Worm (Caenorhabditis elegans): ENCODE results near the gene rnh-1.0.

rnh-1.0 gene

DNA sequence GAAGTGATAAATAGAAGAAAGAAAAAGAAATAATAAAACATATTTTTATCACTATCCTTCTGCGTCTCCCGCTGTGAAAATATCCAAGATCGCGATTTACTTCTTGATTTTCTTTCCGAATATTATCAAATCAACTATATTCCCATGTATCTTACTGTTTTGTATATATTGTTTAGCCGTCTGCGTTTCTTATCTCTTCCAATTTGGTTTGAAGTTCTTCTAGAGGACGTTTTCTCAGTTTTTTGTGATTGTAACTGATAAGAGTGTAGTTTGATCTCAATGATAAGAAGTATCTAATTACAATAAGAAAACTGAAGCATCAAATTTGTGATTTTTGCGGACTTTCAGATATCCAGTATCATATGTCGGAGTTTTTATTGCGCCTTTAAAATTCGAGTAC is 34.4 kb upstream of the rnh-1.0 start:
- peak; percentile 96 for TF ChIP-seq elt-2 (tag; optimal IDR thresholded peaks at IDR 0.05)
- no peak for TF ChIP-seq sox-4 (tag; optimal IDR thresholded peaks at IDR 0.05)
- TF ChIP-seq ama-1 (optimal IDR thresholded peaks at IDR 0.05): no peak

ce11 chrII:4966576-4966975 is 28.6 kb upstream of the rnh-1.0 start:
- TF ChIP-seq Y22D7AL.16 (tag; optimal IDR thresholded peaks at IDR 0.05): no peak
- TF ChIP-seq ahr-1 (tag; optimal IDR thresholded peaks at IDR 0.05): no peak
- TF ChIP-seq elt-2 (tag; optimal IDR thresholded peaks at IDR 0.05): peak; percentile 99
- TF ChIP-seq che-1 (tag; optimal IDR thresholded peaks at IDR 0.05): no peak

DNA sequence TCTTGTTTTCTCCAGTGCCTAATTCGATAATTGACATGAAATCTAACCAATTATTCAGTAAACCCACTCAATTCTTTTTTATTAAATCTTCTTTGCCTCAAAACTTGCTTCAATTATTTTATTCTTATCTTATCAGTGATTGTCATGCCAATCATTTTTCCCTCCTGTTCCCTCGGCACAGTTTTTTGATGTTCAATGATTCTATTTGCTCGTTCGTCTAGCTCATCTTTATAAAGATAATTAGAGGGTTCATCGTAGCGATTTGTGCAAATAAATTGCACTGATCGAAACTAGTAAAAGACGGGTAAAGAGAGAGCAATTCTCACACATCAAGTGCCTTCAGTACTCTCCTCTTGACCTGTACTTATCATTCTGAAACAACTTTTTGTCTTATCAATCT is 27.5 kb upstream of the rnh-1.0 start:
- TF ChIP-seq fkh-6 (tag; optimal IDR thresholded peaks at IDR 0.05) (no peak), sox-2 (GFP tag; IDR thresholded peaks at IDR 0.05) (no peak), elt-2 (tag; optimal IDR thresholded peaks at IDR 0.05) (peak; percentile 93), K02D7.2 (tag; optimal IDR thresholded peaks at IDR 0.05) (no peak)

ce11 chrII:4968863-4969262 is 26.3 kb upstream of the rnh-1.0 start, which contains the start of gene shc-2:
Gene shc-2 (plus strand): TSS chrII:4969163.
- TF ChIP-seq pqm-1 (tag; optimal IDR thresholded peaks at IDR 0.05) (no peak), sox-2 (GFP tag; IDR thresholded peaks at IDR 0.05) (no peak), elt-2 (tag; optimal IDR thresholded peaks at IDR 0.05) (no peak), rnt-1 (tag; optimal IDR thresholded peaks at IDR 0.05) (no peak), unc-3 (GFP tag; conservative IDR thresholded peaks at IDR 0.05) (no peak), unc-3 (tag; optimal IDR thresholded peaks at IDR 0.05) (no peak), pag-3 (tag; optimal IDR thresholded peaks at IDR 0.05; ENCODE audit: borderline replicate concordance) (no peak), dve-1 (tag; optimal IDR thresholded peaks at IDR 0.05) (no peak), fax-1 (tag; optimal IDR thresholded peaks at IDR 0.05) (no peak), pros-1 (tag; optimal IDR thresholded peaks at IDR 0.05) (no peak), hlh-13 (GFP tag; optimal IDR thresholded peaks at IDR 0.05) (no peak)

- TF ChIP-seq unc-42 (tag; optimal IDR thresholded peaks at IDR 0.05) (no peak), ceh-34 (tag; optimal IDR thresholded peaks at IDR 0.05) (peak; percentile 93)
Measured at ce11 chrII:4974448-4974951, 20.6 kb upstream of the rnh-1.0 start.

- TF ChIP-seq ceh-34 (tag; optimal IDR thresholded peaks at IDR 0.05) (peak; percentile 87), ceh-2 (tag; optimal IDR thresholded peaks at IDR 0.05) (no peak)
Measured at ce11 chrII:4975311-4975710, 19.8 kb upstream of the rnh-1.0 start.

- TF ChIP-seq fkh-10 (GFP tag; optimal IDR thresholded peaks at IDR 0.05): no peak
- TF ChIP-seq elt-2 (tag; optimal IDR thresholded peaks at IDR 0.05): no peak
- no peak for TF ChIP-seq ceh-24 (tag; optimal IDR thresholded peaks at IDR 0.05)
- TF ChIP-seq mec-3 (tag; optimal IDR thresholded peaks at IDR 0.05; ENCODE audit: borderline replicate concordance): no peak
- TF ChIP-seq che-1 (tag; optimal IDR thresholded peaks at IDR 0.05): no peak
Measured at ce11 chrII:4981682-4982404, 13.3 kb upstream of the rnh-1.0 start.

ce11 chrII:4984151-4984550 is 11.0 kb upstream of the rnh-1.0 start:
- no peak for TF ChIP-seq K02D7.2 (tag; optimal IDR thresholded peaks at IDR 0.05)
- TF ChIP-seq elt-2 (tag; optimal IDR thresholded peaks at IDR 0.05): peak; percentile 96

DNA sequence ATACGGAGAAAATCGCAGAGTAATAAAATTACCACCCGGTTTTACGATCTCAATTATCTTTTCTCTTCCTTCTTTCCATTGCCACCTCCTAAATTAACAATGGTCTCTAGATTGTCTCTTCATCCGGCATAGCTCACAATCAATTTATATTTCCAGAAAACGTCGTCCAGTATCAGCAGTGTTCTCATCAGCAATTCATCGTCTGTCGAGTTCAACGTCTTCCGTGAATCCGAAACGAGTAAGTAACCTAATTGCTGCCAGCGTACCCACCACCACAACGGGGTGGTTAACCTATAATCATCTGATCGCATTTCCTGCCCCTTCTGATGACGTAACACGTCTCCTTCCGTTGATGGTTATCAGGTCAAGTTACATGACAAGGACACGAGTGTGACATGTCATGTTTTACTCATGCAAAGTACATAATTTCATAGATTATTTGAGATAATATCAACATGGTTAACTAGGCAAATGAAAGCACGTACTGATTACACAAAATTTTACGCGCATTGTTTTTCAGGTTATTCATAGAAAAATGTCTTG is 9.1 kb upstream of the rnh-1.0 start:
- TF ChIP-seq odd-2 (tag; optimal IDR thresholded peaks at IDR 0.05) (no peak), pax-1 (tag; optimal IDR thresholded peaks at IDR 0.05) (no peak), hlh-8 (tag; optimal IDR thresholded peaks at IDR 0.05) (no peak), elt-2 (tag; optimal IDR thresholded peaks at IDR 0.05) (peak; percentile 78), unc-55 (GFP tag; optimal IDR thresholded peaks at IDR 0.05) (peak; percentile 63), lin-11 (tag; optimal IDR thresholded peaks at IDR 0.05) (no peak), ceh-22 (tag; optimal IDR thresholded peaks at IDR 0.05) (no peak), fkh-6 (tag; optimal IDR thresholded peaks at IDR 0.05) (no peak)

Data from whole organism, late embryonic.